Worm (Caenorhabditis elegans) whole organism, mixed stage, embryonic: ENCODE measurements around the gene ceh-79.

Source experiments
- ceh-43 ChIP-seq: fragments of 200-800 bp; sonication (Bioruptor generic); optimal IDR thresholded peaks from 2 replicates; lab custom pipeline; 2018; ENCODE audit warnings: mild to moderate bottlenecking, missing genetic modification characterization, moderate library complexity, missing compliant biosample characterization
- elt-1 ChIP-seq: sonication (generic microtip); optimal IDR thresholded peaks from 2 replicates; lab custom pipeline; 2017; ENCODE audit warnings: missing genetic modification characterization, mild to moderate bottlenecking, missing compliant biosample characterization, antibody characterized with exemption, moderate library complexity, borderline replicate concordance; ENCODE audit not compliant: insufficient read depth
- hlh-1 ChIP-seq: fragments of 150-350 bp; optimal IDR thresholded peaks from 2 replicates; lab custom pipeline; 2014; ENCODE audit warnings: missing biosample characterization, missing genetic modification reagents, missing genetic modification characterization
- nhr-237 ChIP-seq: fragments of 150-350 bp; optimal IDR thresholded peaks from 2 replicates; lab custom pipeline; 2014; ENCODE audit warnings: missing biosample characterization, missing genetic modification characterization
- nhr-28 ChIP-seq: fragments of 150-350 bp; optimal IDR thresholded peaks from 2 replicates; lab custom pipeline; 2014; ENCODE audit warnings: missing biosample characterization, missing genetic modification characterization
- unc-62 ChIP-seq: fragments of 150-350 bp; optimal IDR thresholded peaks from 2 replicates; lab custom pipeline; 2014; ENCODE audit warnings: missing biosample characterization, missing genetic modification reagents, missing genetic modification characterization
- zip-8 ChIP-seq: fragments of 150-350 bp; optimal IDR thresholded peaks from 2 replicates; lab custom pipeline; 2014; ENCODE audit warnings: missing biosample characterization, missing genetic modification characterization

DNA sequence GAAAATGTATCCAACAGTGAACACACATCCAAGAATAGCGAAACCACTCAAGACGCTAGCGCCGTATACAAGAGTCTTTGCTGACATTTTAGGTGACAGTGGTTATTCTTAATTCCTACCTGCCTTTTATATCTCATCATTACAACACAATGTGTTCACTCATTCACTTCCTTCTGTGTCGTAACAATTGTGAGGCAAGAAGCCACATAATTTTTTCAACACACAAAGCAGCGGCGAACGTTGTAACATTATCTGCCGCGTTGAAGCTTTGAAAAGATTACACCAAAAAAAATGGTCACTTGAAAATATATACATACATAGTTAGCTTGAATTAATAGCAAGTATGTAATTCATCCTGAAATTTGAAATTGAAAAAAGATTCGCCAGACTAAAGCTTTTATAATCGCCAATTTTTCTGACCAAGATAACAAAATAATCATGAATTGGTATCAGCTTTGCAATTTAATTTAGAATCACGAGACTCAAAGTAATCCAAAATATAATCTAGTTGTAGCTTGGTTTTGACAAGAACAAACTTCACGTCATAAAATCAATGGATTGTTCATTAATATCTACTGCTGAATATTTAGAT lies 16.4 kb downstream of the ceh-79 start, which contains the start of the genes col-161 and srh-18:
- TF ChIP-seq hlh-1, result no peak
- TF ChIP-seq ceh-43 (GFP tag; lab: Kevin White, UChicago), result no peak
- no peak for TF ChIP-seq unc-62 (GFP tag; lab: Kevin White, UChicago)
- no peak for TF ChIP-seq elt-1 (tag; lab: Kevin White, UChicago)
- TF ChIP-seq zip-8 (tag; lab: Kevin White, UChicago), result no peak
- TF ChIP-seq nhr-237 (tag; lab: Kevin White, UChicago), result no peak
- TF ChIP-seq nhr-28, result no peak
